Worm (Caenorhabditis elegans) whole organism, early embryonic: ENCODE measurements around the gene twk-24.

Source experiments
- B0310.2 ChIP-seq: sonication (generic microtip); optimal IDR thresholded peaks from 2 replicates; lab custom pipeline; 2016; ENCODE audit warnings: mild to moderate bottlenecking, missing genetic modification characterization, missing compliant biosample characterization
- F13C5.2 ChIP-seq: sonication (generic microtip); optimal IDR thresholded peaks from 2 replicates; lab custom pipeline; 2017; ENCODE audit warnings: mild to moderate bottlenecking, missing genetic modification characterization, inconsistent platforms, missing compliant biosample characterization
- aly-1 ChIP-seq: sonication (generic microtip); optimal IDR thresholded peaks from 2 replicates; lab custom pipeline; 2016; ENCODE audit warnings: missing genetic modification characterization, missing compliant biosample characterization
- ama-1 ChIP-seq: fragments of 150-350 bp; optimal IDR thresholded peaks from 2 replicates; lab custom pipeline; 2014
- ceh-13 ChIP-seq: fragments of 200-800 bp; sonication (Bioruptor generic); optimal IDR thresholded peaks from 2 replicates; lab custom pipeline; 2018; ENCODE audit warnings: mild to moderate bottlenecking, missing genetic modification characterization, missing compliant biosample characterization
- ceh-36 ChIP-seq: sonication (generic microtip); optimal IDR thresholded peaks from 2 replicates; lab custom pipeline; 2016; ENCODE audit warnings: missing genetic modification characterization, inconsistent platforms, missing compliant biosample characterization
- ets-7 ChIP-seq: sonication (generic microtip); optimal IDR thresholded peaks from 2 replicates; lab custom pipeline; 2016; ENCODE audit warnings: missing genotype, missing genetic modification characterization, missing compliant biosample characterization
- flt-1 ChIP-seq: fragments of 200-800 bp; sonication (Bioruptor generic); IDR thresholded peaks from 2 replicates; pipeline ENCODE4 v1.3.6; 2022; ENCODE audit warnings: missing genetic modification characterization, missing compliant biosample characterization
- hmbx-1 ChIP-seq: sonication (generic microtip); optimal IDR thresholded peaks from 2 replicates; lab custom pipeline; 2016; ENCODE audit warnings: mild to moderate bottlenecking, missing genetic modification characterization, missing compliant biosample characterization
- hmg-4 ChIP-seq: fragments of 200-800 bp; sonication (Bioruptor generic); optimal IDR thresholded peaks from 2 replicates; lab custom pipeline; 2018; ENCODE audit warnings: mild to moderate bottlenecking, missing genetic modification characterization, missing compliant biosample characterization
- hnd-1 ChIP-seq: sonication (generic microtip); optimal IDR thresholded peaks from 2 replicates; lab custom pipeline; 2016; ENCODE audit warnings: missing genetic modification characterization, missing compliant biosample characterization
- pes-1 ChIP-seq: fragments of 200-800 bp; sonication (Bioruptor generic); IDR thresholded peaks from 2 replicates; pipeline ENCODE4 v1.3.6; 2022; ENCODE audit warnings: missing genetic modification reagents, missing genetic modification characterization, missing compliant biosample characterization
- scrt-1 ChIP-seq: fragments of 200-800 bp; sonication (Bioruptor generic); IDR thresholded peaks from 2 replicates; pipeline ENCODE4 v1.3.6; 2022; ENCODE audit warnings: missing genetic modification characterization, missing compliant biosample characterization
- sea-1 ChIP-seq: fragments of 200-800 bp; sonication (Bioruptor generic); conservative IDR thresholded peaks from 2 replicates; pipeline ENCODE4 v1.3.6; 2022; ENCODE audit warnings: missing genetic modification characterization, missing compliant biosample characterization
- tbx-11 ChIP-seq: fragments of 200-800 bp; sonication (Bioruptor generic); IDR thresholded peaks from 2 replicates; pipeline ENCODE4 v1.3.6; 2022; ENCODE audit warnings: missing genetic modification characterization, missing compliant biosample characterization
- tbx-37 ChIP-seq: fragments of 200-800 bp; sonication (Bioruptor generic); conservative IDR thresholded peaks from 2 replicates; pipeline ENCODE4 v1.3.6; 2022; ENCODE audit warnings: missing genetic modification reagents, missing genetic modification characterization, missing compliant biosample characterization
- tra-4 ChIP-seq: sonication (generic microtip); optimal IDR thresholded peaks from 2 replicates; lab custom pipeline; 2017; ENCODE audit warnings: missing genetic modification characterization, missing compliant biosample characterization

twk-24 gene

DNA sequence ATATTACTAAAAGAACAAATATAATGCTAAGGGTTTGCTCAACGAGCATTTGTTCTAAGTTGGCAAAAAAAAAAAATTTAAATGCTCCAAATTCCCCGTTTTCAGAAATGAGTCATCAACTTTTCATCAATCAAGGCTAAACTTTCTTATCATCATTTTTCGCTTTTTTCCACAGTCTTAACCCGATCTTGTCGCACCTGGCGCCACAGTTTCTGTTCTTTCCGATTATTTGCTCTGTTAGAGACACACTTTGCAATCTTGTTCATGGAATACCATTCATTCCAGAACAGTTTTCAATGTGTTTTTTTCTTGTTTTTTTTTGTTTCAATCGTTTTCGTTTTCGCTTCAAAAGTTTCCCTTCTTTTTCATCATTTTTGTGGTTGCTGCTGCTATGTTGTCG, 29.1 kb upstream of the twk-24 start:
- no peak for TF ChIP-seq hmbx-1 (tag; lab: Kevin White, UChicago)
- TF ChIP-seq tra-4 (tag; lab: Kevin White, UChicago), result no peak
- TF ChIP-seq tbx-11, result no peak
- no peak for TF ChIP-seq ceh-13 (GFP tag; lab: Kevin White, UChicago)
- TF ChIP-seq scrt-1 (GFP tag; lab: Robert Waterston, UW), result no peak
- no peak for TF ChIP-seq ets-7 (tag; lab: Kevin White, UChicago)
- TF ChIP-seq ama-1 (lab: Kevin White, UChicago), result no peak
- TF ChIP-seq sea-1 (GFP tag; lab: Robert Waterston, UW), result no peak

DNA sequence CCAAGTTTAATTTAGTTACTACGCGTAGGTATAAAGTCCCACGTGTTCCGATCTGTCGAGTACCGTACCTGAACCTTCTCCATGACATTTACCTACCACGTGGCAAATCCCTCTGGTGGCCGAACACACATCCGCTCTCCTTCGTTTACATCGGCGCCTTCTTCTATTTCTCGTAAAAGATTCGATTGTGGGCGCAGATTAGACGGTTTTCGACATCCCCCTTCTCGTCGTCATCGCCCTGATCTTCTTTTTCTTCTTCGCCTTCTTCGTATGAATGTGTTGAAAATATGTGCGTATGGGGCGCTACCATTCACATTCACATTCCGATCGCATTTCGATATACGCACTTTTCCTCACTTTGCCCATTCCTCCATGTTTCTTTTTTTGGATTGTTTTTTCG, 27.7 kb upstream of the twk-24 start:
- TF ChIP-seq pes-1 (GFP tag; lab: Robert Waterston, UW) (no peak), ceh-36 (no peak), hmg-4 (GFP tag; lab: Kevin White, UChicago) (no peak), ama-1 (lab: Kevin White, UChicago) (no peak), tra-4 (tag; lab: Kevin White, UChicago) (no peak), flt-1 (no peak), scrt-1 (GFP tag; lab: Robert Waterston, UW) (no peak), sea-1 (GFP tag; lab: Robert Waterston, UW) (no peak), aly-1 (tag; lab: Kevin White, UChicago) (no peak), hnd-1 (tag; lab: Kevin White, UChicago) (no peak)

DNA sequence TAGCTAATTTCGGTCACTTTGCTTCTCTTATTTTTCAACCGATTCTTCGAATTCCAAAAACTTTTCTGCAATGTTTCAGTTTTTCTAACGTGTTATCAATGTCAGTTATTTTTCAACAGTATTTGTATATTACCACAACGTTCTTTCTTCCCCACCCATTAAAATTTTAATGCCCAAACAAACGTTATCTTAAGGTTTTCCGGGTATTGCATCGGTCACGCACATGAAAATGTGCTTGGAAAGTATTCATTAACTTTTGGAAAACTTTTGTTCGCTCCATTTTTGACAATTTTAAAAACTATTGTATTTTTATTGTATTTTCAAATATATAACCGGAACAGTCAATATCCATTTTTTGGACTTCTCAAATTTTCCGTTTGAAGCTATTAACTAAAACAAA, 27.0 kb upstream of the twk-24 start:
- TF ChIP-seq ets-7 (tag; lab: Kevin White, UChicago) (no peak), flt-1 (no peak), sea-1 (GFP tag; lab: Robert Waterston, UW) (no peak), ama-1 (lab: Kevin White, UChicago) (no peak), F13C5.2 (no peak), hnd-1 (tag; lab: Kevin White, UChicago) (no peak), ceh-36 (no peak), aly-1 (tag; lab: Kevin White, UChicago) (no peak), hmbx-1 (tag; lab: Kevin White, UChicago) (no peak), pes-1 (GFP tag; lab: Robert Waterston, UW) (no peak), scrt-1 (GFP tag; lab: Robert Waterston, UW) (no peak), tbx-11 (no peak), tbx-37 (GFP tag; lab: Robert Waterston, UW) (no peak), ceh-13 (GFP tag; lab: Kevin White, UChicago) (no peak), tra-4 (tag; lab: Kevin White, UChicago) (no peak), B0310.2 (no peak), hmg-4 (GFP tag; lab: Kevin White, UChicago) (no peak)

DNA sequence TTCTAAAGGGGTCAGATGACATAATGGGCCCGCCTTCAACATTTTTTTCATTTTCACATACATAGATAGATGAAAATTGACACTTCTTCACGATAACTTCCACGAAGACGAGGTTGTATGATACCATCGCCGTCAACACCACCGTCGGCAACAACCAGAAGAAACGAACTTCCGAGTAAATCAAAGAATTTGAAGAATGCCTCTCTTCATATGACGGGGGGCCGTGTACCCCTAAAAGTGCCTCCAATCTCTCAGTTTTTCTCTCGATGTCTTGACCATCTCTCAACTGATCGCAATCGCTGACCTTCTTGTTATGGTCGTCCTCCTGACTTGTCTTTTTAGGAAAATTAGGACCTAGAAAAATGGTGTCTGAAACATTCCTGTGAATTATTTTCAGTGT, 26.4 kb upstream of the twk-24 start:
- no peak for TF ChIP-seq tbx-37 (GFP tag; lab: Robert Waterston, UW)
- no peak for TF ChIP-seq ama-1 (lab: Kevin White, UChicago)
- no peak for TF ChIP-seq tra-4 (tag; lab: Kevin White, UChicago)

DNA sequence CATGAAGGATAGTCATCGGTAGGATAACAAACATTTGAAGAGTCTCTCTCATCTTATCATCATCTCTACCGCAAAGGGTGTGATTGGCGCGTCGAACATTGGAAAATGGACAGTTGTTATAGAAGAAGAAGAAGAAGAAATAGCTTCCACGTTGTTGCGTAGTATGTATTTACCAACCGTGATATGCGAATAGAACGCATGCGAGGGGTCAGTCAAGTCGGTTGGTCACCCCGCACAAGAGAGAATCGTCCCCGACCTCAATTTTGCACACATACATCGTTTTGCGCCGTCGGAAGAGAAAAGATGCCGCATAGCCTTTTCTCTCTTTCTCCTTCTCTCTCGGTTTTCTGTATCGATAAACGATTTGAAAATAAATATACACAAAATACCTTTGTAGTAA, 25.9 kb upstream of the twk-24 start:
- TF ChIP-seq ceh-36 (no peak), flt-1 (no peak), hmbx-1 (tag; lab: Kevin White, UChicago) (no peak), hmg-4 (GFP tag; lab: Kevin White, UChicago) (peak; percentile 2)

DNA sequence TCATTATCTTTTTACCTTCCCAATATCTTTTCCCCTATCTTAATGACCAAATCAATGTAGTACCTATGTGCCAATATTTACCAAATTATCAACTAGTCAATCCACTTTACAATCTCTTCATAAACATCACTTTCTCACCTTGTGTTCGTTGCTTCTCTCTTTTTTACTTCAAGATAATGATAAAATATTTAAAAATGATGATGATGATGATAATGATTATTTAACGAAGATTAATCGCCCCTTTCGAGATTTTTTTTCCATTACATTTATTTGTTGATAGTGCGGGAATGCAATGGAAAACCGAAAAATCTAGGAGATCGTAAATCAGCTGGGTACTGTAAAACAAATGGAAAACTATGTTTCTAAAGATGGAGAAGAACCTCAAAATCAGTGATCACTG, 25.0 kb upstream of the twk-24 start:
- no peak for TF ChIP-seq ceh-36
- no peak for TF ChIP-seq sea-1 (GFP tag; lab: Robert Waterston, UW)
- TF ChIP-seq tra-4 (tag; lab: Kevin White, UChicago), result no peak
- no peak for TF ChIP-seq hnd-1 (tag; lab: Kevin White, UChicago)
- no peak for TF ChIP-seq aly-1 (tag; lab: Kevin White, UChicago)

DNA sequence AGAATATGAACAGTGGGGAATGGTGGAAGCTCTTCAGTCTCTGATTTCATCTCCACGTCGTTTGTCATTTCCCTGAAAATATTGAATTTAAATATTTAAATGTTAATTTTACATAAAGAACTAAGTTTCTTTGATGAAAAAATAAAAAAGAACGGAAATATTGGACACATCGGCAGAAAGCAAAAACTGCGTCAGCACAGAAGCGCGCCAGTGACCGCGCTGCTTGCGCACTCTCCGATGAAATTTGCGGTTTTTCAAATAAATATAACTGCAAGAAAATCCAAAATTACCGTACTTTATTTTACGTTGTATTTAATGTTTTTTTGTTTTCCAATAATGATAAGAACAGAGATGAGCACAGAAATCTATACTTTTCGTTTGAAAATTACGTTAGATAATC, 22.5 kb upstream of the twk-24 start, which contains the start of the genes srpa-68 and srh-16:
srpa-68 (minus strand) TSS at position 72 of the 400 bp plus-strand sequence.
srh-16 (plus strand) TSS at position 275 of the 400 bp plus-strand sequence.
- TF ChIP-seq ama-1 (lab: Kevin White, UChicago), result no peak
- no peak for TF ChIP-seq tra-4 (tag; lab: Kevin White, UChicago)
- TF ChIP-seq pes-1 (GFP tag; lab: Robert Waterston, UW), result peak; percentile 80
- peak; percentile 42; the same call in 1 of the 2 replicates for TF ChIP-seq tbx-11
- no peak for TF ChIP-seq hmbx-1 (tag; lab: Kevin White, UChicago)
- TF ChIP-seq flt-1, result peak; percentile 74
- peak; percentile 89 for TF ChIP-seq F13C5.2
- 0 out of 2 replicates have a peak, but pooled peaks have one; percentile 17 for TF ChIP-seq tbx-37 (GFP tag; lab: Robert Waterston, UW)
- peak; percentile 70 for TF ChIP-seq hmg-4 (GFP tag; lab: Kevin White, UChicago)
- peak; percentile 39 for TF ChIP-seq hnd-1 (tag; lab: Kevin White, UChicago)
- no peak for TF ChIP-seq aly-1 (tag; lab: Kevin White, UChicago)
- TF ChIP-seq ceh-13 (GFP tag; lab: Kevin White, UChicago), result no peak
- no peak for TF ChIP-seq ets-7 (tag; lab: Kevin White, UChicago)
- no peak for TF ChIP-seq sea-1 (GFP tag; lab: Robert Waterston, UW)
- 0 out of 2 replicates have a peak, but pooled peaks have one; percentile 56 for TF ChIP-seq scrt-1 (GFP tag; lab: Robert Waterston, UW)
- TF ChIP-seq B0310.2, result peak; percentile 28
- TF ChIP-seq ceh-36, result peak; percentile 29

DNA sequence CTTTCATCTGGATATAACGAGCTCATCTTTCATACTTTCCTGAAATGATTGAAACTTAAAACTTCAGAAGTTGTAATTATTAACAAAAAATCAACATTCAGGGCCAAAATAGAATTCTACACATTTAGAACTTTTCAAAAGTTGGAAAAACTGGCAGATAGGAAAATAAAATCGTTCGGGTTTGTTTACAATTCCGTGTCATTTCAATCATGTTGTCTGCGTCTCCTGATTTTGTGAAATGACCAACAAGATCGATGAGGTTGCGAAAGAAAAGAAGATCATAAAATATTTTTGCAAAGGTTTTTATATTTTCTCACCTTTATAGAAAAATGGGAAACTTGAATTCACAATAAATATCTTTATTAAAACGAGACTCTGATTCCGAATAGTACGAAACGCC, 19.5 kb upstream of the twk-24 start, which contains the start of gene rskd-1:
rskd-1 (minus strand) TSS at position 39 of the 400 bp plus-strand sequence.
- TF ChIP-seq sea-1 (GFP tag; lab: Robert Waterston, UW), result no peak
- no peak for TF ChIP-seq hnd-1 (tag; lab: Kevin White, UChicago)
- no peak for TF ChIP-seq B0310.2
- TF ChIP-seq tbx-11, result no peak
- no peak for TF ChIP-seq flt-1
- TF ChIP-seq ceh-36, result no peak
- no peak for TF ChIP-seq hmg-4 (GFP tag; lab: Kevin White, UChicago)
- TF ChIP-seq ets-7 (tag; lab: Kevin White, UChicago), result no peak
- TF ChIP-seq tbx-37 (GFP tag; lab: Robert Waterston, UW), result no peak
- TF ChIP-seq ama-1 (lab: Kevin White, UChicago), result no peak
- no peak for TF ChIP-seq pes-1 (GFP tag; lab: Robert Waterston, UW)
- TF ChIP-seq F13C5.2, result no peak
- no peak for TF ChIP-seq tra-4 (tag; lab: Kevin White, UChicago)
- TF ChIP-seq ceh-13 (GFP tag; lab: Kevin White, UChicago), result no peak
